Worm (Caenorhabditis elegans): ENCODE results near the gene F55A4.7.
A peak's percentile ranks its signal among the peaks of the same experiment; 100 is the strongest.

F55A4.7 gene

DNA sequence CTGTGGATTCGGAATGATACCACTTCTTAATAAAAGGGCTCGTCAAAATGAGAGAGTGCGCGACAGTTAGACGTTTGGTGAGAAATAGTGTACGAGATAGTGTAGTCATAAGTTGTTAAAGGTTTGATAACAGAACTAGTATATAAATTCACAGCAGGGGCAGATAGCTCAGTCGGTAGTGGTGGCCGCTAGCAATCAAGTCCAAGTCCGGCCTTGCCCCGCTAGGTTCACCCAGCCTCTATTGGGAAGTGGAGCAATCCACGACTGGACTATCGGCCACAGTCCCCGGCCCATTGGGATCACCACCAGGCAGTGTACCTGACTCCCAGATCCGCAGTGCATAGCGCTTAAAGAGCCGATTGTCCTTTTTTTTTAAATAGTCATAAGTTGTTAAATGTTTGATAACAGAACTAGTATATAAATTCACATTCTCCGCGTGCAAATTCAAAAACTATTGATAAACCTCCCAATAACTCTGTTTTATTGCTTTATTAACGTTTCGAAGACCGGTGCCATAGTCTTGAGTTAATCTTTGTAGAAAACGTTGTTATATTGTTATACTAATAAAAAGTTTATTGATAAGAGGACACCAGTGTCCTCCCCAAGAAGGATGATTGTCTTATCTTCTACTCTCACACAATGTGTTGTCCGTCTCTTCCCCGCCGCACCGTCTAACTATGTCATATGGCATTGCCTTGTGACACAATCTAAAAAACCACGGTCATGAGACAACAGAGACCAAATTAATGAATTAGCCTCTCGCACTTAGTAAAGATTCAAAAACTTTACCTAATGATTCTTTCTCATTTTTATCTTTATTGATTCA lies 27.4 kb downstream of the F55A4.7 start:
- TF ChIP-seq fkh-8 (tag; optimal IDR thresholded peaks at IDR 0.05) (peak; percentile 12), lir-3 (tag; optimal IDR thresholded peaks at IDR 0.05; ENCODE audit: poor library complexity) (peak; percentile 52), nhr-19 (GFP tag; conservative IDR thresholded peaks at IDR 0.05) (peak; percentile 81), nhr-28 (tag; optimal IDR thresholded peaks at IDR 0.05) (no peak), pag-3 (tag; optimal IDR thresholded peaks at IDR 0.05; ENCODE audit: borderline replicate concordance, insufficient read depth) (peak; percentile 21), lin-39 (tag; optimal IDR thresholded peaks at IDR 0.05) (no peak), C16A3.4 (tag; optimal IDR thresholded peaks at IDR 0.05) (peak; percentile 38), elt-2 (tag; optimal IDR thresholded peaks at IDR 0.05) (peak; percentile 84), ceh-8 (GFP tag; optimal IDR thresholded peaks at IDR 0.05) (no peak), pax-3 (tag; optimal IDR thresholded peaks at IDR 0.05) (peak; percentile 9), nhr-85 (tag) (peak; percentile 93), ets-5 (GFP tag; IDR thresholded peaks at IDR 0.05) (no peak), hlh-4 (tag; optimal IDR thresholded peaks at IDR 0.05) (no peak), hpl-2 (GFP tag; optimal IDR thresholded peaks at IDR 0.05) (peak; percentile 36), unc-130 (tag; optimal IDR thresholded peaks at IDR 0.05) (no peak), nhr-237 (tag; optimal IDR thresholded peaks at IDR 0.05) (no peak), snpc-4 (tag; optimal IDR thresholded peaks at IDR 0.05) (no peak), mef-2 (tag; optimal IDR thresholded peaks at IDR 0.05) (no peak), aly-2 (tag; optimal IDR thresholded peaks at IDR 0.05) (no peak), C04F5.9 (tag; optimal IDR thresholded peaks at IDR 0.05) (no peak), aha-1 (tag; optimal IDR thresholded peaks at IDR 0.05) (no peak), lin-15B (tag; optimal IDR thresholded peaks at IDR 0.05) (no peak), ztf-4 (tag; optimal IDR thresholded peaks at IDR 0.05) (peak; percentile 56), F16B12.6 (tag; optimal IDR thresholded peaks at IDR 0.05) (no peak), lin-35 (GFP tag; optimal IDR thresholded peaks at IDR 0.05) (peak in 1 of 2 experiments; percentile 76), sup-37 (GFP tag; optimal IDR thresholded peaks at IDR 0.05) (no peak), efl-1 (optimal IDR thresholded peaks at IDR 0.05) (peak; percentile 1 to 16), efl-1 (GFP tag; optimal IDR thresholded peaks at IDR 0.05 in 1 of 2) (peak in 1 of 2 experiments; percentile 91), efl-3 (GFP tag; optimal IDR thresholded peaks at IDR 0.05) (no peak), hlh-17 (GFP tag; optimal IDR thresholded peaks at IDR 0.05; ENCODE audit: borderline replicate concordance) (no peak), nhr-76 (tag; optimal IDR thresholded peaks at IDR 0.05) (no peak), ceh-82 (tag; optimal IDR thresholded peaks at IDR 0.05) (no peak), egl-13 (tag; optimal IDR thresholded peaks at IDR 0.05) (peak; percentile 59), rnt-1 (tag; optimal IDR thresholded peaks at IDR 0.05) (peak; percentile 33), fkh-4 (tag; optimal IDR thresholded peaks at IDR 0.05; ENCODE audit: borderline replicate concordance) (no peak), Y116A8C.19 (tag; optimal IDR thresholded peaks at IDR 0.05; ENCODE audit: borderline replicate concordance) (no peak), blmp-1 (tag; optimal IDR thresholded peaks at IDR 0.05) (peak; percentile 75), nhr-47 (tag; optimal IDR thresholded peaks at IDR 0.05) (peak; percentile 47), nhr-84 (tag; optimal IDR thresholded peaks at IDR 0.05) (no peak), jun-1 (tag; optimal IDR thresholded peaks at IDR 0.05) (peak; percentile 9), ama-1 (optimal IDR thresholded peaks at IDR 0.05) (peak; percentile 25), skn-1 (tag; optimal IDR thresholded peaks at IDR 0.05) (peak; percentile 68), C34B4.2 (tag; optimal IDR thresholded peaks at IDR 0.05) (no peak), nhr-11 (tag; optimal IDR thresholded peaks at IDR 0.05) (no peak), nhr-20 (tag; optimal IDR thresholded peaks at IDR 0.05) (peak; percentile 85), tbx-2 (tag; optimal IDR thresholded peaks at IDR 0.05) (peak; percentile 56), mab-9 (GFP tag; IDR thresholded peaks at IDR 0.05) (no peak), vab-15 (tag; optimal IDR thresholded peaks at IDR 0.05) (peak; percentile 91), ceh-63 (GFP tag; optimal IDR thresholded peaks at IDR 0.05) (no peak), nhr-12 (tag; optimal IDR thresholded peaks at IDR 0.05) (no peak), tlp-1 (tag; optimal IDR thresholded peaks at IDR 0.05) (no peak), egl-27 (tag; optimal IDR thresholded peaks at IDR 0.05) (no peak)
